Fruit fly (Drosophila melanogaster) whole organism, embryonic: Measurements from ENCODE around the gene CG9360.
A peak's percentile ranks its signal among the peaks of the same experiment; 100 is the strongest.

Source experiments
- ATbp ChIP-seq: fragments of 200-800 bp; sonication (Bioruptor generic); optimal IDR thresholded peaks from 2 replicates; lab custom pipeline; 2017; ENCODE audit warnings: missing biosample characterization, mild to moderate bottlenecking, missing genetic modification characterization, missing genetic modification reagents
- Atf6 ChIP-seq: fragments of 200-800 bp; sonication (Bioruptor generic); IDR thresholded peaks from 2 replicates; pipeline ENCODE4 v1.3.6; 2022; ENCODE audit warnings: missing biosample characterization, missing genetic modification characterization
- CG12219 ChIP-seq: fragments of 200-800 bp; sonication (Bioruptor generic); optimal IDR thresholded peaks from 3 replicates; lab custom pipeline; 2018; ENCODE audit warnings: missing biosample characterization, mild to moderate bottlenecking, missing genetic modification characterization
- CG13287 ChIP-seq: fragments of 200-800 bp; sonication (Bioruptor generic); IDR thresholded peaks from 2 replicates; pipeline ENCODE4 v1.3.6; 2022; ENCODE audit warnings: missing biosample characterization, missing genetic modification characterization; ENCODE audit not compliant: partially characterized antibody
- CG15269 ChIP-seq: fragments of 200-800 bp; sonication (Bioruptor generic); optimal IDR thresholded peaks from 2 replicates; lab custom pipeline; 2018; ENCODE audit warnings: missing biosample characterization, mild to moderate bottlenecking, missing genetic modification characterization, moderate library complexity
- CG1792 ChIP-seq: fragments of 200-800 bp; sonication (Bioruptor generic); optimal IDR thresholded peaks from 2 replicates; lab custom pipeline; 2016; ENCODE audit warnings: missing biosample characterization, missing genetic modification characterization
- CG18262 ChIP-seq: fragments of 200-800 bp; optimal IDR thresholded peaks from 3 replicates; lab custom pipeline; 2019; ENCODE audit warnings: missing biosample characterization, mild to moderate bottlenecking, missing genetic modification characterization, moderate library complexity
- CG2712 ChIP-seq: fragments of 200-800 bp; optimal IDR thresholded peaks from 3 replicates; lab custom pipeline; 2019; ENCODE audit warnings: missing biosample characterization, mild to moderate bottlenecking, missing genetic modification characterization, moderate library complexity
- CG2875 ChIP-seq: fragments of 200-800 bp; sonication (Bioruptor generic); optimal IDR thresholded peaks from 2 replicates; lab custom pipeline; 2017; ENCODE audit warnings: missing biosample characterization, mild to moderate bottlenecking, missing genetic modification characterization, missing genetic modification reagents
- CG2889 ChIP-seq: fragments of 200-800 bp; sonication (Bioruptor generic); IDR thresholded peaks from 3 replicates; pipeline ENCODE4 v1.3.6; 2022; ENCODE audit warnings: missing biosample characterization, missing genetic modification characterization
- CG30403 ChIP-seq: fragments of 200-800 bp; sonication (Bioruptor generic); optimal IDR thresholded peaks from 3 replicates; lab custom pipeline; 2016; ENCODE audit warnings: missing biosample characterization, missing genetic modification characterization
- CG32767 ChIP-seq: fragments of 200-800 bp; sonication (Bioruptor generic); IDR thresholded peaks from 2 replicates; pipeline ENCODE4 v1.3.6; 2022; ENCODE audit warnings: missing biosample characterization, missing genetic modification characterization
- CG34224 ChIP-seq: fragments of 200-800 bp; sonication (Bioruptor generic); IDR thresholded peaks from 3 replicates; pipeline ENCODE4 v1.3.6; 2022; ENCODE audit warnings: missing biosample characterization, missing genetic modification characterization; ENCODE audit not compliant: partially characterized antibody
- CG4820 ChIP-seq: fragments of 200-800 bp; sonication (Bioruptor generic); optimal IDR thresholded peaks from 3 replicates; lab custom pipeline; 2016; ENCODE audit warnings: missing biosample characterization, missing genetic modification characterization
- CG6254 ChIP-seq: fragments of 200-800 bp; sonication (Bioruptor generic); optimal IDR thresholded peaks from 3 replicates; lab custom pipeline; 2017; ENCODE audit warnings: mild to moderate bottlenecking, missing biosample characterization, missing genetic modification reagents, missing genetic modification characterization
- CG8281 ChIP-seq: fragments of 200-800 bp; sonication (Bioruptor generic); optimal IDR thresholded peaks from 2 replicates; lab custom pipeline; 2018; ENCODE audit warnings: missing biosample characterization, mild to moderate bottlenecking, missing genetic modification characterization, moderate library complexity
- CG8290 ChIP-seq, 3 experiments: fragments of 200-800 bp; sonication (Bioruptor generic); optimal IDR thresholded peaks; 2 replicates each; lab custom pipeline; 2016 to 2019; ENCODE audit warnings: missing biosample characterization in 3 of 3, missing genetic modification characterization in 3 of 3, mild to moderate bottlenecking in 2 of 3, moderate library complexity in 1 of 3
- CG8944 ChIP-seq: fragments of 200-800 bp; sonication (Bioruptor generic); optimal IDR thresholded peaks from 3 replicates; lab custom pipeline; 2016; ENCODE audit warnings: missing biosample characterization, missing genetic modification characterization
- Chrac-16 ChIP-seq: fragments of 200-800 bp; sonication (Bioruptor generic); optimal IDR thresholded peaks from 3 replicates; lab custom pipeline; 2016; ENCODE audit warnings: missing biosample characterization, missing genetic modification characterization
- Dfd ChIP-seq, 2 experiments: fragments of >200 bp; optimal IDR thresholded peaks; 2 replicates each; lab custom pipeline; 2017; ENCODE audit warnings: missing biosample characterization in 2 of 2, missing genetic modification characterization in 2 of 2
- Dll ChIP-seq: fragments of 200-800 bp; sonication (Bioruptor generic); IDR thresholded peaks from 4 replicates; pipeline ENCODE4 v1.3.6; 2022; ENCODE audit warnings: missing biosample characterization, missing genetic modification characterization; ENCODE audit not compliant: partially characterized antibody
- Drgx ChIP-seq: fragments of 200-800 bp; sonication (Bioruptor generic); IDR thresholded peaks from 2 replicates; pipeline ENCODE4 v1.3.6; 2022; ENCODE audit warnings: missing biosample characterization, missing genetic modification characterization
- Ets65A ChIP-seq: fragments of 200-800 bp; sonication (Bioruptor generic); peaks from one replicate; lab custom pipeline; 2016; ENCODE audit warnings: missing biosample characterization, missing genetic modification characterization
- HmgZ ChIP-seq: fragments of 200-800 bp; sonication (Bioruptor generic); optimal IDR thresholded peaks from 2 replicates; lab custom pipeline; 2018; ENCODE audit warnings: missing biosample characterization, mild to moderate bottlenecking, missing genetic modification characterization
- Hr3 ChIP-seq: fragments of 200-800 bp; sonication (Bioruptor generic); optimal IDR thresholded peaks from 3 replicates; lab custom pipeline; 2016; ENCODE audit warnings: missing biosample characterization, missing genetic modification characterization
- MTF-1 ChIP-seq: fragments of 200-800 bp; sonication (Bioruptor generic); optimal IDR thresholded peaks from 2 replicates; lab custom pipeline; 2018; ENCODE audit warnings: missing biosample characterization, mild to moderate bottlenecking, missing genetic modification characterization, borderline replicate concordance
- Max ChIP-seq: fragments of 200-800 bp; sonication (Bioruptor generic); optimal IDR thresholded peaks from 2 replicates; lab custom pipeline; 2016; ENCODE audit warnings: missing biosample characterization, mild to moderate bottlenecking, missing genetic modification characterization
- Nf-YA ChIP-seq: fragments of 200-800 bp; sonication (Bioruptor generic); IDR thresholded peaks from 2 replicates; pipeline ENCODE4 v1.3.6; 2022; ENCODE audit warnings: missing biosample characterization, missing genetic modification characterization
- Six4 ChIP-seq: fragments of 200-800 bp; sonication (Bioruptor generic); optimal IDR thresholded peaks from 2 replicates; lab custom pipeline; 2016; ENCODE audit warnings: missing biosample characterization, missing genetic modification characterization
- ash1 ChIP-seq: fragments of 200-800 bp; sonication (Bioruptor generic); optimal IDR thresholded peaks from 2 replicates; lab custom pipeline; 2018; ENCODE audit warnings: missing biosample characterization, mild to moderate bottlenecking, missing genetic modification characterization
- ato ChIP-seq: fragments of 200-800 bp; sonication (Bioruptor generic); IDR thresholded peaks from 2 replicates; pipeline ENCODE4 v1.3.6; 2022; ENCODE audit warnings: missing biosample characterization, missing genetic modification characterization; ENCODE audit not compliant: partially characterized antibody
- bab2 ChIP-seq: fragments of 200-800 bp; sonication (Bioruptor generic); optimal IDR thresholded peaks from 2 replicates; lab custom pipeline; 2016; ENCODE audit warnings: missing biosample characterization, missing genetic modification characterization
- da ChIP-seq: fragments of 200-800 bp; sonication (Bioruptor generic); optimal IDR thresholded peaks from 2 replicates; lab custom pipeline; 2016; ENCODE audit warnings: missing biosample characterization, missing genetic modification characterization
- dati ChIP-seq: fragments of 200-800 bp; sonication (Bioruptor generic); IDR thresholded peaks from 2 replicates; pipeline ENCODE4 v1.3.6; 2022; ENCODE audit warnings: missing biosample characterization, missing genetic modification characterization
- disco-r ChIP-seq: fragments of 200-800 bp; sonication (Bioruptor generic); optimal IDR thresholded peaks from 2 replicates; lab custom pipeline; 2016; ENCODE audit warnings: missing biosample characterization, missing genetic modification characterization
- hb ChIP-seq: fragments of 200-800 bp; sonication (Bioruptor generic); IDR thresholded peaks from 3 replicates; pipeline ENCODE4 v1.3.6; 2022; ENCODE audit warnings: missing biosample characterization, missing genetic modification characterization; ENCODE audit not compliant: partially characterized antibody
- jigr1 ChIP-seq: fragments of 200-800 bp; sonication (Bioruptor generic); IDR thresholded peaks from 3 replicates; pipeline ENCODE4 v1.3.6; 2022; ENCODE audit warnings: missing biosample characterization, missing genetic modification characterization
- mam ChIP-seq: fragments of 200-800 bp; sonication (Bioruptor generic); optimal IDR thresholded peaks from 3 replicates; lab custom pipeline; 2016; ENCODE audit warnings: missing biosample characterization, missing genetic modification characterization
- nerfin-1 ChIP-seq: fragments of 200-800 bp; sonication (Bioruptor generic); optimal IDR thresholded peaks from 3 replicates; lab custom pipeline; 2019; ENCODE audit warnings: missing biosample characterization, mild to moderate bottlenecking, missing genetic modification characterization, moderate library complexity
- onecut ChIP-seq: fragments of 200-800 bp; sonication (Bioruptor generic); IDR thresholded peaks from 2 replicates; pipeline ENCODE4 v1.3.6; 2022; ENCODE audit warnings: missing biosample characterization, missing genetic modification characterization
- p53 ChIP-seq: fragments of 200-800 bp; sonication (Bioruptor generic); optimal IDR thresholded peaks from 2 replicates; lab custom pipeline; 2016; ENCODE audit warnings: missing biosample characterization, missing genetic modification characterization
- row ChIP-seq: fragments of 200-800 bp; sonication (Bioruptor generic); IDR thresholded peaks from 3 replicates; pipeline ENCODE4 v1.3.6; 2022; ENCODE audit warnings: missing biosample characterization, missing genetic modification characterization
- sc ChIP-seq, 3 experiments: fragments of >200 bp in 2 of 3; fragments of 200-800 bp in 1 of 3; sonication (Bioruptor generic) in 1 of 3; optimal IDR thresholded peaks; 2 replicates in 2 of 3; 3 replicates in 1 of 3; lab custom pipeline; 2017; ENCODE audit warnings: mild to moderate bottlenecking in 1 of 3, missing biosample characterization in 1 of 3, missing genetic modification characterization in 1 of 3, missing genetic modification reagents in 1 of 3
- schlank ChIP-seq: fragments of 200-800 bp; sonication (Bioruptor generic); optimal IDR thresholded peaks from 2 replicates; lab custom pipeline; 2018; ENCODE audit warnings: missing biosample characterization, mild to moderate bottlenecking, missing genetic modification characterization
- sim ChIP-seq: fragments of 200-800 bp; sonication (Bioruptor generic); IDR thresholded peaks from 2 replicates; pipeline ENCODE4 v1.3.6; 2022; ENCODE audit warnings: missing biosample characterization, missing genetic modification characterization
- sob ChIP-seq: fragments of 200-800 bp; sonication (Bioruptor generic); IDR thresholded peaks from 2 replicates; pipeline ENCODE4 v1.3.6; 2022; ENCODE audit warnings: missing biosample characterization, missing genetic modification characterization
- stwl ChIP-seq: fragments of 200-800 bp; sonication (Bioruptor generic); optimal IDR thresholded peaks from 3 replicates; lab custom pipeline; 2018; ENCODE audit warnings: missing biosample characterization, mild to moderate bottlenecking, missing genetic modification characterization, moderate library complexity
- sug ChIP-seq: fragments of 200-800 bp; optimal IDR thresholded peaks from 2 replicates; lab custom pipeline; 2019; ENCODE audit warnings: missing biosample characterization, mild to moderate bottlenecking, missing genetic modification characterization, moderate library complexity
- z ChIP-seq: fragments of 200-800 bp; sonication (Bioruptor generic); IDR thresholded peaks from 3 replicates; pipeline ENCODE4 v1.3.6; 2022; ENCODE audit warnings: missing biosample characterization, missing genetic modification characterization
- zen2 ChIP-seq: fragments of 200-800 bp; sonication (Bioruptor generic); IDR thresholded peaks from 3 replicates; pipeline ENCODE4 v1.3.6; 2022; ENCODE audit warnings: missing biosample characterization, missing genetic modification characterization; ENCODE audit not compliant: partially characterized antibody
- zf30C ChIP-seq: fragments of 200-800 bp; sonication (Bioruptor generic); optimal IDR thresholded peaks from 3 replicates; lab custom pipeline; 2018; ENCODE audit warnings: missing biosample characterization, mild to moderate bottlenecking, missing genetic modification characterization

The CG9360 gene

dm6 chrX:11715263-11715659 is 49.1 kb downstream of the CG9360 start, which contains the start of gene Amun (continued):
- TF ChIP-seq zf30C (no peak), CG18262 (tag; lab: Kevin White, UChicago) (no peak), Ets65A (GFP tag; lab: Kevin White, UChicago) (peak; percentile 90), schlank (tag; lab: Kevin White, UChicago) (no peak), disco-r (GFP tag; lab: Kevin White, UChicago) (no peak), ATbp (GFP tag; lab: Kevin White, UChicago) (no peak), ato (GFP tag; lab: Robert Waterston, UW) (no peak), CG12219 (no peak), CG6254 (GFP tag; lab: Kevin White, UChicago) (no peak), sob (GFP tag; lab: Robert Waterston, UW) (peak; percentile 28), HmgZ (tag; lab: Kevin White, UChicago) (no peak), CG8281 (tag; lab: Kevin White, UChicago) (no peak), nerfin-1 (tag; lab: Kevin White, UChicago) (no peak), Dfd (GFP tag; optimal IDR thresholded peaks at IDR 0.05; lab: Kevin White, UChicago) (no peak), CG2712 (tag; lab: Kevin White, UChicago) (peak; percentile 6), onecut (no peak), CG2875 (GFP tag; lab: Kevin White, UChicago) (no peak), Max (no peak), stwl (tag; lab: Kevin White, UChicago) (no peak), zen2 (no peak), Drgx (GFP tag; lab: Robert Waterston, UW) (0 out of 2 replicates have a peak, but pooled peaks have one; percentile 9), sim (no peak), MTF-1 (GFP tag; lab: Kevin White, UChicago) (no peak), CG4820 (GFP tag; lab: Kevin White, UChicago) (peak; percentile 97), p53 (GFP tag; lab: Kevin White, UChicago) (peak; percentile 56), ash1 (GFP tag; lab: Kevin White, UChicago) (peak; percentile 19), Nf-YA (GFP tag; lab: Robert Waterston, UW) (no peak), dati (GFP tag; lab: Robert Waterston, UW) (no peak), Hr3 (GFP tag; lab: Kevin White, UChicago) (no peak), CG30403 (GFP tag; lab: Kevin White, UChicago) (peak; percentile 50), Six4 (no peak), CG34224 (GFP tag; lab: Robert Waterston, UW) (no peak), jigr1 (GFP tag; lab: Robert Waterston, UW) (no peak), CG2889 (GFP tag; lab: Robert Waterston, UW) (no peak), Dll (GFP tag; lab: Robert Waterston, UW) (no peak), mam (GFP tag; lab: Kevin White, UChicago) (peak; percentile 55), Atf6 (GFP tag; lab: Robert Waterston, UW) (no peak), CG8290 (GFP tag; optimal IDR thresholded peaks at IDR 0.05; lab: Kevin White, UChicago) (no peak), CG8290 (tag; optimal IDR thresholded peaks at IDR 0.05; lab: Kevin White, UChicago) (peak in 1 of 2 experiments; percentile 56), CG13287 (GFP tag; lab: Robert Waterston, UW) (no peak), row (GFP tag; lab: Robert Waterston, UW) (no peak; the same call in 2 of the 3 replicates), da (no peak), sc (optimal IDR thresholded peaks at IDR 0.05; lab: Kevin White, UChicago) (no peak), sc (GFP tag; optimal IDR thresholded peaks at IDR 0.05; lab: Kevin White, UChicago) (no peak), Chrac-16 (GFP tag; lab: Kevin White, UChicago) (no peak), CG1792 (no peak), CG32767 (no peak), z (GFP tag; lab: Robert Waterston, UW) (no peak), bab2 (no peak), CG8944 (GFP tag; lab: Kevin White, UChicago) (peak; percentile 21), hb (GFP tag; lab: Robert Waterston, UW) (no peak), CG15269 (tag; lab: Kevin White, UChicago) (no peak), sug (tag; lab: Kevin White, UChicago) (no peak)
